Worm (Caenorhabditis elegans) whole organism, late embryonic: ENCODE measurements around the gene E02C12.11.
"Not testable (repeated sequence)": the region's sequence is repeated elsewhere in the genome, so short reads cannot be mapped to it uniquely, and the experiment has no call there.

ENCODE experiments used
- C08G9.2 ChIP-seq: sonication (generic microtip); optimal IDR thresholded peaks from 2 replicates; lab custom pipeline; 2016; ENCODE audit warnings: mild to moderate bottlenecking, missing genetic modification characterization, moderate library complexity, missing compliant biosample characterization
- F13H6.1 ChIP-seq: sonication (generic microtip); optimal IDR thresholded peaks from 2 replicates; lab custom pipeline; 2016; ENCODE audit warnings: missing genetic modification characterization, missing compliant biosample characterization
- T23F11.4 ChIP-seq: fragments of 200-800 bp; sonication (Bioruptor generic); optimal IDR thresholded peaks from 2 replicates; lab custom pipeline; 2018; ENCODE audit warnings: mild to moderate bottlenecking, missing genetic modification characterization, missing compliant biosample characterization
- Y22D7AL.16 ChIP-seq: sonication (generic microtip); optimal IDR thresholded peaks from 2 replicates; lab custom pipeline; 2016; ENCODE audit warnings: missing genetic modification characterization, missing compliant biosample characterization
- ama-1 ChIP-seq: fragments of 150-350 bp; optimal IDR thresholded peaks from 2 replicates; lab custom pipeline; 2014
- ceh-14 ChIP-seq: sonication (generic microtip); optimal IDR thresholded peaks from 2 replicates; lab custom pipeline; 2016; ENCODE audit warnings: missing genotype, missing genetic modification characterization, missing compliant biosample characterization
- ceh-18 ChIP-seq: sonication (generic microtip); optimal IDR thresholded peaks from 2 replicates; lab custom pipeline; 2016; ENCODE audit warnings: missing genetic modification characterization, missing compliant biosample characterization
- ceh-2 ChIP-seq: sonication (generic microtip); optimal IDR thresholded peaks from 2 replicates; lab custom pipeline; 2016; ENCODE audit warnings: missing genotype, missing genetic modification characterization, missing compliant biosample characterization
- ceh-22 ChIP-seq: sonication (generic microtip); optimal IDR thresholded peaks from 2 replicates; lab custom pipeline; 2017; ENCODE audit warnings: missing biosample characterization, missing genetic modification characterization
- ceh-24 ChIP-seq: sonication (generic microtip); optimal IDR thresholded peaks from 2 replicates; lab custom pipeline; 2016; ENCODE audit warnings: mild to moderate bottlenecking, missing genetic modification characterization, missing compliant biosample characterization
- ceh-31 ChIP-seq: sonication (generic microtip); optimal IDR thresholded peaks from 2 replicates; lab custom pipeline; 2016; ENCODE audit warnings: missing genetic modification characterization, missing compliant biosample characterization
- ceh-34 ChIP-seq: sonication (generic microtip); optimal IDR thresholded peaks from 2 replicates; lab custom pipeline; 2016; ENCODE audit warnings: mild to moderate bottlenecking, missing genetic modification characterization, missing compliant biosample characterization
- ceh-48 ChIP-seq: sonication (generic microtip); optimal IDR thresholded peaks from 2 replicates; lab custom pipeline; 2016; ENCODE audit warnings: missing genetic modification characterization, inconsistent platforms, missing compliant biosample characterization
- ceh-6 ChIP-seq: fragments of 200-800 bp; sonication (Bioruptor generic); optimal IDR thresholded peaks from 2 replicates; lab custom pipeline; 2018; ENCODE audit warnings: mild to moderate bottlenecking, missing genetic modification characterization, missing compliant biosample characterization
- dve-1 ChIP-seq: sonication (generic microtip); optimal IDR thresholded peaks from 2 replicates; lab custom pipeline; 2017; ENCODE audit warnings: antibody characterized with exemption, mild to moderate bottlenecking, missing genetic modification characterization, missing compliant biosample characterization
- fax-1 ChIP-seq: sonication (generic microtip); optimal IDR thresholded peaks from 2 replicates; lab custom pipeline; 2016; ENCODE audit warnings: missing genotype, missing genetic modification characterization, missing compliant biosample characterization
- fkh-10 ChIP-seq: fragments of 150-350 bp; optimal IDR thresholded peaks from 2 replicates; lab custom pipeline; 2014; ENCODE audit warnings: missing biosample characterization, missing genetic modification reagents, missing genetic modification characterization
- hlh-13 ChIP-seq: fragments of 200-800 bp; sonication (Bioruptor generic); optimal IDR thresholded peaks from 2 replicates; lab custom pipeline; 2018; ENCODE audit warnings: mild to moderate bottlenecking, missing genetic modification characterization, missing compliant biosample characterization
- hlh-15 ChIP-seq: sonication (generic microtip); optimal IDR thresholded peaks from 2 replicates; lab custom pipeline; 2016; ENCODE audit warnings: missing genetic modification characterization, missing compliant biosample characterization
- hlh-6 ChIP-seq: sonication (generic microtip); optimal IDR thresholded peaks from 2 replicates; lab custom pipeline; 2016; ENCODE audit warnings: missing genotype, missing genetic modification characterization, missing compliant biosample characterization
- lin-11 ChIP-seq: fragments of 200-800 bp; sonication (Bioruptor generic); optimal IDR thresholded peaks from 2 replicates; lab custom pipeline; 2018; ENCODE audit warnings: mild to moderate bottlenecking, missing genetic modification characterization, missing compliant biosample characterization
- madf-2 ChIP-seq: sonication (generic microtip); optimal IDR thresholded peaks from 2 replicates; lab custom pipeline; 2017; ENCODE audit warnings: missing genetic modification characterization, missing compliant biosample characterization
- nfya-1 ChIP-seq: sonication (generic microtip); optimal IDR thresholded peaks from 2 replicates; lab custom pipeline; 2017; ENCODE audit warnings: missing genetic modification characterization, mild to moderate bottlenecking, missing compliant biosample characterization, antibody characterized with exemption, moderate library complexity
- nhr-11 ChIP-seq: fragments of 150-350 bp; optimal IDR thresholded peaks from 2 replicates; lab custom pipeline; 2014; ENCODE audit warnings: missing biosample characterization, missing genetic modification characterization
- npax-4 ChIP-seq: sonication (generic microtip); optimal IDR thresholded peaks from 2 replicates; lab custom pipeline; 2016; ENCODE audit warnings: missing genetic modification characterization, missing compliant biosample characterization
- odd-2 ChIP-seq: sonication (generic microtip); optimal IDR thresholded peaks from 2 replicates; lab custom pipeline; 2017; ENCODE audit warnings: antibody characterized with exemption, mild to moderate bottlenecking, missing genetic modification characterization, missing compliant biosample characterization
- pag-3 ChIP-seq: sonication (generic microtip); optimal IDR thresholded peaks from 2 replicates; lab custom pipeline; 2016; ENCODE audit warnings: missing compliant biosample characterization, missing genetic modification characterization, borderline replicate concordance
- pat-9 ChIP-seq: fragments of 200-800 bp; sonication (Bioruptor generic); optimal IDR thresholded peaks from 2 replicates; lab custom pipeline; 2018; ENCODE audit warnings: mild to moderate bottlenecking, missing genetic modification characterization, moderate library complexity, missing compliant biosample characterization
- pax-1 ChIP-seq: fragments of 150-350 bp; optimal IDR thresholded peaks from 2 replicates; lab custom pipeline; 2014; ENCODE audit warnings: missing biosample characterization, missing genetic modification characterization
- pha-2 ChIP-seq: sonication (generic microtip); optimal IDR thresholded peaks from 2 replicates; lab custom pipeline; 2017; ENCODE audit warnings: mild to moderate bottlenecking, missing genetic modification characterization, missing compliant biosample characterization
- pros-1 ChIP-seq: fragments of 150-350 bp; optimal IDR thresholded peaks from 2 replicates; lab custom pipeline; 2014; ENCODE audit warnings: missing biosample characterization, missing genetic modification reagents, missing genetic modification characterization
- ref-2 ChIP-seq: sonication (generic microtip); optimal IDR thresholded peaks from 2 replicates; lab custom pipeline; 2016; ENCODE audit warnings: missing genetic modification characterization, missing compliant biosample characterization
- rnt-1 ChIP-seq: sonication (generic microtip); optimal IDR thresholded peaks from 2 replicates; lab custom pipeline; 2016; ENCODE audit warnings: missing genetic modification characterization, missing compliant biosample characterization
- sox-2 ChIP-seq: fragments of 200-800 bp; sonication (Bioruptor generic); IDR thresholded peaks from 2 replicates; pipeline ENCODE4 v1.3.6; 2022; ENCODE audit warnings: missing genetic modification reagents, missing genetic modification characterization, missing compliant biosample characterization
- sox-4 ChIP-seq: sonication (generic microtip); optimal IDR thresholded peaks from 2 replicates; lab custom pipeline; 2017; ENCODE audit warnings: mild to moderate bottlenecking, missing genetic modification characterization, inconsistent platforms, missing compliant biosample characterization
- syd-9 ChIP-seq: sonication (generic microtip); optimal IDR thresholded peaks from 2 replicates; lab custom pipeline; 2016; ENCODE audit warnings: mild to moderate bottlenecking, missing genetic modification characterization, moderate library complexity, missing compliant biosample characterization
- tbx-2 ChIP-seq: sonication (generic microtip); optimal IDR thresholded peaks from 2 replicates; lab custom pipeline; 2016; ENCODE audit warnings: missing genetic modification characterization, missing compliant biosample characterization
- unc-42 ChIP-seq: sonication (generic microtip); optimal IDR thresholded peaks from 2 replicates; lab custom pipeline; 2016; ENCODE audit warnings: missing genotype, missing genetic modification characterization, missing compliant biosample characterization
- unc-55 ChIP-seq: sonication (generic microtip); optimal IDR thresholded peaks from 2 replicates; lab custom pipeline; 2017; ENCODE audit warnings: missing biosample characterization, missing genetic modification reagents, missing genetic modification characterization

Gene E02C12.11

ce11 chrV:9379808-9380207 lies at the start of gene E02C12.11:
Gene E02C12.11 (minus strand): TSS chrV:9379908.
- TF ChIP-seq nfya-1 (tag; lab: Kevin White, UChicago); C08G9.2 (tag; lab: Kevin White, UChicago); hlh-13 (GFP tag; lab: Kevin White, UChicago): not testable (repeated sequence)

DNA sequence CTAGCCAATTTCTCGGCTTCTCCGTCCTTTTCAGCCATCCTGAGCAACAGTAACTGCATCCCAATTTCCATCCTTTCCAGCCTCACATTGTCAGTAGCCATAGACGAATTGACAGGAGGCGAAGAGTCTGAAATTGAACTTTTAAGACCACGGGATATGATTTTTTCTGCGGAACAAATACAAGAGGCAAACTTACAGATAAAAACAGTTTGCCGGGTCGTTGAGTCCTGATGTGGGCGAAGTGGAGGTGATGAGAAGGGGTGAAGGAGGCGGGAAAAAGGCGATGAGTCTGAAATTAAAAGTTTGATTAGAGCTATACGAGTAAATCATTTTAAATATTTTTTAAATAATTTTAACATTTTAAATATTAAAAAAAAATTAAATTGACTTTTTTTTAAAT lies 47.4 kb upstream of the E02C12.11 start, which contains the start of gene F36D4.6:
TSS of gene F36D4.6 (minus strand) at position 101 of the 400 bp plus-strand sequence.
- no peak for TF ChIP-seq ama-1 (lab: Kevin White, UChicago)
- TF ChIP-seq syd-9 (tag; lab: Kevin White, UChicago): no peak
- TF ChIP-seq hlh-6 (tag; lab: Kevin White, UChicago): no peak
- no peak for TF ChIP-seq tbx-2 (tag; lab: Kevin White, UChicago)
- TF ChIP-seq ceh-31: no peak
- no peak for TF ChIP-seq dve-1
- no peak for TF ChIP-seq ceh-18
- TF ChIP-seq unc-42 (tag; lab: Kevin White, UChicago): no peak
- TF ChIP-seq lin-11: no peak
- TF ChIP-seq sox-4 (tag; lab: Kevin White, UChicago): no peak
- TF ChIP-seq F13H6.1: no peak
- TF ChIP-seq rnt-1 (tag; lab: Kevin White, UChicago): no peak
- no peak for TF ChIP-seq pax-1 (tag; lab: Kevin White, UChicago)
- no peak for TF ChIP-seq npax-4 (tag; lab: Kevin White, UChicago)
- TF ChIP-seq ceh-48 (tag; lab: Kevin White, UChicago): no peak
- TF ChIP-seq nhr-11 (tag; lab: Kevin White, UChicago): no peak
- TF ChIP-seq, all 69 proteins: peak for 0

ce11 chrV:9425593-9425992 lies 45.9 kb upstream of the E02C12.11 start, which contains the start of gene F36D4.5:
Gene F36D4.5 (minus strand): TSS chrV:9425817.
- peak; percentile 51 for TF ChIP-seq unc-42 (tag; lab: Kevin White, UChicago)
- TF ChIP-seq ceh-6: no peak
- TF ChIP-seq, all 69 proteins: peak for 1

- TF ChIP-seq ref-2 (no peak), ceh-24 (tag; lab: Kevin White, UChicago) (no peak), sox-2 (no peak), rnt-1 (tag; lab: Kevin White, UChicago) (no peak), pros-1 (tag; lab: Kevin White, UChicago) (no peak), nfya-1 (tag; lab: Kevin White, UChicago) (peak; percentile 34), ceh-14 (tag; lab: Kevin White, UChicago) (no peak), ceh-22 (peak; percentile 15), pag-3 (tag; lab: Kevin White, UChicago) (no peak), hlh-13 (GFP tag; lab: Kevin White, UChicago) (no peak), ceh-48 (tag; lab: Kevin White, UChicago) (no peak), F13H6.1 (no peak), hlh-15 (tag; lab: Kevin White, UChicago) (no peak), npax-4 (tag; lab: Kevin White, UChicago) (no peak), fkh-10 (no peak), T23F11.4 (GFP tag; lab: Kevin White, UChicago) (no peak), unc-55 (GFP tag; lab: Kevin White, UChicago) (no peak), syd-9 (tag; lab: Kevin White, UChicago) (no peak), ceh-2 (tag; lab: Kevin White, UChicago) (peak; percentile 21), fax-1 (tag; lab: Kevin White, UChicago) (no peak), ceh-31 (peak; percentile 32), odd-2 (tag; lab: Kevin White, UChicago) (no peak), pat-9 (tag; lab: Kevin White, UChicago) (no peak), tbx-2 (tag; lab: Kevin White, UChicago) (peak; percentile 24), madf-2 (tag; lab: Kevin White, UChicago) (no peak), Y22D7AL.16 (no peak), hlh-6 (tag; lab: Kevin White, UChicago) (no peak), nhr-11 (tag; lab: Kevin White, UChicago) (no peak), ama-1 (lab: Kevin White, UChicago) (no peak), pha-2 (tag; lab: Kevin White, UChicago) (peak; percentile 38), ceh-34 (tag; lab: Kevin White, UChicago) (peak; percentile 82)
Measured at ce11 chrV:9424514-9424913, 44.8 kb upstream of the E02C12.11 start.
